Worm (Caenorhabditis elegans) whole organism, L4 larva: ENCODE results near the gene eef-1G.
A peak's percentile ranks its signal among the peaks of the same experiment; 100 is the strongest.

ENCODE experiments used
- F44E2.7 ChIP-seq: fragments of 200-800 bp; sonication (Bioruptor generic); IDR thresholded peaks from 2 replicates; pipeline ENCODE4 v2.1.2; 2022; ENCODE audit warnings: missing genetic modification characterization, missing compliant biosample characterization
- T20F7.1 ChIP-seq: fragments of 200-800 bp; sonication (Bioruptor generic); optimal IDR thresholded peaks from 2 replicates; lab custom pipeline; 2018; ENCODE audit warnings: mild to moderate bottlenecking, missing genetic modification characterization, missing compliant biosample characterization
- Y75B8A.6 ChIP-seq: fragments of 200-800 bp; sonication (Bioruptor generic); IDR thresholded peaks from 2 replicates; pipeline ENCODE4 v1.3.6; 2022; ENCODE audit warnings: missing genetic modification reagents, missing genetic modification characterization, missing compliant biosample characterization
- arid-1 ChIP-seq: fragments of 200-800 bp; sonication (Bioruptor generic); conservative IDR thresholded peaks from 2 replicates; pipeline ENCODE4 v1.3.6; 2022; ENCODE audit warnings: missing genetic modification reagents, missing genetic modification characterization, missing compliant biosample characterization
- ceh-28 ChIP-seq: fragments of 150-350 bp; optimal IDR thresholded peaks from 2 replicates; lab custom pipeline; 2014; ENCODE audit warnings: missing biosample characterization, missing genetic modification reagents, missing genetic modification characterization
- ceh-44 ChIP-seq: fragments of 200-800 bp; sonication (Bioruptor generic); IDR thresholded peaks from 2 replicates; pipeline ENCODE4 v1.3.6; 2022; ENCODE audit warnings: missing genetic modification reagents, missing genetic modification characterization, missing compliant biosample characterization
- ceh-82 ChIP-seq: sonication (generic microtip); optimal IDR thresholded peaks from 2 replicates; lab custom pipeline; 2017; ENCODE audit warnings: missing biosample characterization, missing genetic modification characterization
- dmd-6 ChIP-seq: fragments of 200-800 bp; sonication (Bioruptor generic); IDR thresholded peaks from 2 replicates; pipeline ENCODE4 v1.3.6; 2022; ENCODE audit warnings: missing genetic modification reagents, missing genetic modification characterization, missing compliant biosample characterization
- dmd-8 ChIP-seq: fragments of 200-800 bp; sonication (Bioruptor generic); IDR thresholded peaks from 2 replicates; pipeline ENCODE4 v1.3.6; 2022; ENCODE audit warnings: missing genetic modification characterization, missing compliant biosample characterization
- dmd-9 ChIP-seq: fragments of 200-800 bp; sonication (Bioruptor generic); IDR thresholded peaks from 2 replicates; pipeline ENCODE4 v1.3.6; 2022; ENCODE audit warnings: missing genetic modification reagents, missing genetic modification characterization, missing compliant biosample characterization
- egl-43 ChIP-seq: fragments of 200-800 bp; sonication (Bioruptor generic); IDR thresholded peaks from 2 replicates; pipeline ENCODE4 v1.3.6; 2022; ENCODE audit warnings: missing genetic modification reagents, missing genetic modification characterization, missing compliant biosample characterization
- fos-1 ChIP-seq: fragments of 150-350 bp; optimal IDR thresholded peaks from 2 replicates; lab custom pipeline; 2014; ENCODE audit warnings: missing biosample characterization, missing genetic modification characterization
- gei-8 ChIP-seq: fragments of 200-800 bp; sonication (Bioruptor generic); optimal IDR thresholded peaks from 2 replicates; lab custom pipeline; 2018; ENCODE audit warnings: mild to moderate bottlenecking, missing genetic modification characterization, missing compliant biosample characterization
- hlh-11 ChIP-seq: fragments of 200-800 bp; sonication (Bioruptor generic); optimal IDR thresholded peaks from 2 replicates; lab custom pipeline; 2018; ENCODE audit warnings: mild to moderate bottlenecking, missing genetic modification characterization, missing compliant biosample characterization
- hmg-1.1 ChIP-seq: fragments of 200-800 bp; sonication (Bioruptor generic); IDR thresholded peaks from 2 replicates; pipeline ENCODE4 v1.3.6; 2022; ENCODE audit warnings: missing genetic modification reagents, missing genetic modification characterization, missing compliant biosample characterization
- lim-7 ChIP-seq: fragments of 200-800 bp; sonication (Bioruptor generic); IDR thresholded peaks from 2 replicates; pipeline ENCODE4 v1.3.6; 2022; ENCODE audit warnings: missing genetic modification characterization, missing compliant biosample characterization
- lin-1 ChIP-seq: fragments of 200-800 bp; sonication (Bioruptor generic); IDR thresholded peaks from 2 replicates; pipeline ENCODE4 v1.3.6; 2022; ENCODE audit warnings: missing genetic modification reagents, missing genetic modification characterization, missing compliant biosample characterization
- lin-13 ChIP-seq: fragments of 150-350 bp; optimal IDR thresholded peaks from 2 replicates; lab custom pipeline; 2014; ENCODE audit warnings: missing biosample characterization, missing genetic modification reagents, missing genetic modification characterization
- lin-15B ChIP-seq: fragments of 150-350 bp; sonication (generic microtip); optimal IDR thresholded peaks from 3 replicates; lab custom pipeline; 2014; ENCODE audit warnings: missing biosample characterization, missing genetic modification characterization
- lin-29 ChIP-seq: fragments of 200-800 bp; sonication (Bioruptor generic); IDR thresholded peaks from 2 replicates; pipeline ENCODE4 v1.3.6; 2022; ENCODE audit warnings: missing genetic modification reagents, missing genetic modification characterization, missing compliant biosample characterization
- lir-3 ChIP-seq: sonication (generic microtip); optimal IDR thresholded peaks from 2 replicates; lab custom pipeline; 2016; ENCODE audit warnings: mild to moderate bottlenecking, missing genetic modification characterization, missing compliant biosample characterization
- lsy-2 ChIP-seq, 2 experiments: fragments of 150-350 bp in 1 of 2; sonication (generic microtip) in 1 of 2; optimal IDR thresholded peaks; 2 replicates each; lab custom pipeline; 2014 to 2017; ENCODE audit warnings: missing biosample characterization in 2 of 2, missing genetic modification characterization in 2 of 2
- madf-5 ChIP-seq, 2 experiments: fragments of 200-800 bp; sonication (Bioruptor generic); IDR thresholded peaks; 2 replicates each; pipeline ENCODE4 v1.3.6; 2022; ENCODE audit warnings: missing compliant biosample characterization in 2 of 2, missing genetic modification characterization in 2 of 2
- mdt-29 ChIP-seq: fragments of 200-800 bp; sonication (Bioruptor generic); IDR thresholded peaks from 2 replicates; pipeline ENCODE4 v1.3.6; 2022; ENCODE audit warnings: missing genetic modification reagents, missing genetic modification characterization, missing compliant biosample characterization
- mep-1 ChIP-seq: fragments of 150-350 bp; sonication (generic microtip); optimal IDR thresholded peaks from 3 replicates; lab custom pipeline; 2014; ENCODE audit warnings: missing biosample characterization, missing genetic modification characterization
- mxl-3 ChIP-seq: fragments of 200-800 bp; sonication (Bioruptor generic); optimal IDR thresholded peaks from 2 replicates; lab custom pipeline; 2018; ENCODE audit warnings: mild to moderate bottlenecking, missing genetic modification characterization, missing compliant biosample characterization
- nhr-102 ChIP-seq: sonication (generic microtip); optimal IDR thresholded peaks from 2 replicates; lab custom pipeline; 2016; ENCODE audit warnings: mild to moderate bottlenecking, missing genetic modification characterization, moderate library complexity, missing compliant biosample characterization
- nhr-111 ChIP-seq: fragments of 200-800 bp; sonication (Bioruptor generic); optimal IDR thresholded peaks from 2 replicates; lab custom pipeline; 2018; ENCODE audit warnings: mild to moderate bottlenecking, missing genetic modification characterization, missing compliant biosample characterization
- nhr-25 ChIP-seq: sonication (generic microtip); optimal IDR thresholded peaks from 2 replicates; lab custom pipeline; 2017; ENCODE audit warnings: missing genetic modification characterization, mild to moderate bottlenecking, missing compliant biosample characterization, antibody characterized with exemption, moderate library complexity, borderline replicate concordance; ENCODE audit not compliant: insufficient read depth
- nhr-48 ChIP-seq: sonication (generic microtip); optimal IDR thresholded peaks from 2 replicates; lab custom pipeline; 2016; ENCODE audit warnings: mild to moderate bottlenecking, missing genetic modification characterization, missing compliant biosample characterization
- nhr-6 ChIP-seq: fragments of 150-350 bp; optimal IDR thresholded peaks from 2 replicates; lab custom pipeline; 2014; ENCODE audit warnings: missing biosample characterization, missing genetic modification characterization
- nhr-76 ChIP-seq: fragments of 150-350 bp; optimal IDR thresholded peaks from 2 replicates; lab custom pipeline; 2014; ENCODE audit warnings: missing biosample characterization, missing genetic modification characterization
- pha-4 ChIP-seq, 2 experiments: fragments of 150-350 bp in 1 of 2; fragments of 200-800 bp in 1 of 2; sonication (Bioruptor generic) in 1 of 2; IDR thresholded peaks in 1 of 2; optimal IDR thresholded peaks in 1 of 2; 2 replicates each; pipeline versions ENCODE4 v1.3.6 to Lab custom; 2014 to 2022; ENCODE audit warnings: missing genetic modification characterization in 2 of 2, missing genetic modification reagents in 2 of 2, missing biosample characterization in 1 of 2, missing compliant biosample characterization in 1 of 2
- set-16 ChIP-seq: fragments of 200-800 bp; sonication (Bioruptor generic); IDR thresholded peaks from 2 replicates; pipeline ENCODE4 v1.3.6; 2022; ENCODE audit warnings: missing genetic modification reagents, missing genetic modification characterization, missing compliant biosample characterization
- skn-1 ChIP-seq: fragments of 150-350 bp; optimal IDR thresholded peaks from 2 replicates; lab custom pipeline; 2014; ENCODE audit warnings: missing biosample characterization, missing genetic modification characterization
- snpc-1.2 ChIP-seq: fragments of 200-800 bp; sonication (Bioruptor generic); IDR thresholded peaks from 2 replicates; pipeline ENCODE4 v1.3.6; 2022; ENCODE audit warnings: missing genetic modification reagents, missing genetic modification characterization, missing compliant biosample characterization
- snpc-4 ChIP-seq: fragments of 150-350 bp; optimal IDR thresholded peaks from 2 replicates; lab custom pipeline; 2014; ENCODE audit warnings: missing biosample characterization, missing genetic modification characterization
- spr-3 ChIP-seq: fragments of 200-800 bp; sonication (Bioruptor generic); optimal IDR thresholded peaks from 2 replicates; lab custom pipeline; 2018; ENCODE audit warnings: mild to moderate bottlenecking, missing genetic modification characterization, missing compliant biosample characterization
- tag-97 ChIP-seq: fragments of 200-800 bp; sonication (Bioruptor generic); IDR thresholded peaks from 2 replicates; pipeline ENCODE4 v1.3.6; 2022; ENCODE audit warnings: missing genetic modification characterization, missing compliant biosample characterization
- tra-1 ChIP-seq: fragments of 200-800 bp; sonication (Bioruptor generic); IDR thresholded peaks from 2 replicates; pipeline ENCODE4 v1.3.6; 2022; ENCODE audit warnings: missing genetic modification reagents, missing genetic modification characterization, missing compliant biosample characterization
- zip-2 ChIP-seq: fragments of 150-350 bp; optimal IDR thresholded peaks from 2 replicates; lab custom pipeline; 2014; ENCODE audit warnings: missing biosample characterization, missing genetic modification characterization
- ztf-11 ChIP-seq: fragments of 150-350 bp; optimal IDR thresholded peaks from 2 replicates; lab custom pipeline; 2014; ENCODE audit warnings: missing biosample characterization, missing genetic modification characterization

The eef-1G gene

ce11 chrV:10967594-10968273 lies 2.2 kb downstream of the eef-1G start (continued):
- peak; percentile 74 for TF ChIP-seq hlh-11 (tag; lab: Kevin White, UChicago)
- no peak for TF ChIP-seq lsy-2 (tag; optimal IDR thresholded peaks at IDR 0.05; lab: Kevin White, UChicago)
- no peak for TF ChIP-seq nhr-111 (GFP tag; lab: Kevin White, UChicago)
- no peak for TF ChIP-seq hmg-1.1 (GFP tag; lab: Robert Waterston, UW)
- TF ChIP-seq dmd-9 (GFP tag; lab: Robert Waterston, UW), result no peak
- TF ChIP-seq Y75B8A.6 (GFP tag; lab: Robert Waterston, UW), result peak; percentile 60; the same call in 1 of the 2 replicates
- TF ChIP-seq tra-1 (GFP tag; lab: Robert Waterston, UW), result peak; percentile 89
- no peak for TF ChIP-seq mep-1 (tag; lab: Kevin White, UChicago)
- TF ChIP-seq ceh-28 (tag; lab: Kevin White, UChicago), result no peak
- TF ChIP-seq gei-8, result peak; percentile 51
- TF ChIP-seq skn-1 (tag; lab: Kevin White, UChicago), result no peak
- TF ChIP-seq nhr-48, result peak; percentile 60
- TF ChIP-seq lin-13 (GFP tag; lab: Kevin White, UChicago), result no peak
- no peak for TF ChIP-seq lin-29
- no peak for TF ChIP-seq lim-7 (GFP tag; lab: Robert Waterston, UW)
- no peak for TF ChIP-seq nhr-25 (tag; lab: Kevin White, UChicago)
- no peak for TF ChIP-seq tag-97 (GFP tag; lab: Robert Waterston, UW)
- peak; percentile 99 for TF ChIP-seq dmd-6 (GFP tag; lab: Robert Waterston, UW)
- peak; percentile 67 for TF ChIP-seq T20F7.1 (GFP tag; lab: Kevin White, UChicago)
- no peak for TF ChIP-seq pha-4 (GFP tag; IDR thresholded peaks at IDR 0.05; lab: Robert Waterston, UW)
- TF ChIP-seq pha-4 (tag; optimal IDR thresholded peaks at IDR 0.05; lab: Kevin White, UChicago), result no peak
- no peak for TF ChIP-seq ceh-82 (tag; lab: Kevin White, UChicago)
- no peak for TF ChIP-seq arid-1 (GFP tag; lab: Robert Waterston, UW)
- TF ChIP-seq dmd-8, result no peak
- TF ChIP-seq nhr-102 (tag; lab: Kevin White, UChicago), result no peak

ce11 chrV:10970070-10970469 lies 4.6 kb downstream of the eef-1G start, which contains the start of gene F17C11.22:
TSS of gene F17C11.22 (minus strand) at chrV:10970170.
- TF ChIP-seq nhr-111 (GFP tag; lab: Kevin White, UChicago) (no peak), lim-7 (GFP tag; lab: Robert Waterston, UW) (no peak), F44E2.7 (GFP tag; lab: Robert Waterston, UW) (no peak), ztf-11 (tag; lab: Kevin White, UChicago) (no peak), lin-15B (tag; lab: Kevin White, UChicago) (no peak), set-16 (no peak), lir-3 (no peak), madf-5 (GFP tag; IDR thresholded peaks at IDR 0.05; lab: Robert Waterston, UW) (no peak), nhr-25 (tag; lab: Kevin White, UChicago) (no peak)

DNA sequence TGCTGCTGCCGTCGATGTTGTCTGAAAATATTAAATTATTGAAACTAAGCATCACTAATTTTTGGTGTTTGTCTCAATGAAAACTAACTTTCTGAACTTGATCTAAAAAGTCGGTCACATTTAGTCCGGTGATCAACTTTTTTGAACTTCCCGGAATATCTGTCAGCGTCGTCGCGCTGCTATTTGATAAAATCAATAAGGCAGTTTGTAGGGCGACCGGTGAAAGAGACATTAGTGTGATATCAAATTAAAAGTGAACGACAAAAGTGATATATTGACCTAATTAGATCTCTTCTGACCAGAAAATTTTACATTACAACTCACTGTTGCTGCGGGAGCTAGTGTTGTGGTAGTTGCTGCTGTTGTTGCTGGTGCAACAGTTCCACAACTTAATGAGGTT lies 5.4 kb downstream of the eef-1G start:
- TF ChIP-seq snpc-4 (tag; lab: Kevin White, UChicago) (no peak), ceh-44 (no peak), fos-1 (tag; lab: Kevin White, UChicago) (no peak), egl-43 (GFP tag; lab: Robert Waterston, UW) (no peak), nhr-111 (GFP tag; lab: Kevin White, UChicago) (no peak), mxl-3 (GFP tag; lab: Kevin White, UChicago) (no peak), zip-2 (tag; lab: Kevin White, UChicago) (no peak), nhr-76 (no peak), hlh-11 (tag; lab: Kevin White, UChicago) (no peak), lin-1 (GFP tag; lab: Robert Waterston, UW) (no peak), nhr-6 (tag; lab: Kevin White, UChicago) (no peak), tag-97 (GFP tag; lab: Robert Waterston, UW) (no peak), spr-3 (GFP tag; lab: Kevin White, UChicago) (no peak), nhr-25 (tag; lab: Kevin White, UChicago) (no peak), gei-8 (no peak), mdt-29 (GFP tag; lab: Robert Waterston, UW) (no peak), snpc-1.2 (GFP tag; lab: Robert Waterston, UW) (no peak), lin-29 (no peak), lim-7 (GFP tag; lab: Robert Waterston, UW) (no peak)
